Fruit fly (Drosophila melanogaster) whole organism, embryonic: ENCODE results near the gene CG33203.

Source experiments
- Asciz ChIP-seq: fragments of 200-800 bp; sonication (Bioruptor generic); optimal IDR thresholded peaks from 2 replicates; lab custom pipeline; 2017; ENCODE audit warnings: missing biosample characterization, mild to moderate bottlenecking, missing genetic modification characterization, missing genetic modification reagents
- CG10543 ChIP-seq: fragments of 200-800 bp; sonication (Bioruptor generic); optimal IDR thresholded peaks from 3 replicates; lab custom pipeline; 2017; ENCODE audit warnings: missing biosample characterization, mild to moderate bottlenecking, missing genetic modification characterization, moderate library complexity
- CG12744 ChIP-seq: fragments of 200-800 bp; sonication (Bioruptor generic); optimal IDR thresholded peaks from 2 replicates; lab custom pipeline; 2016; ENCODE audit warnings: missing biosample characterization, missing genetic modification characterization
- CG14050 ChIP-seq: fragments of 200-800 bp; sonication (Bioruptor generic); IDR thresholded peaks from 3 replicates; pipeline ENCODE4 v1.3.6; 2022; ENCODE audit warnings: missing biosample characterization, missing genetic modification characterization
- CG15479 ChIP-seq: fragments of 200-800 bp; sonication (Bioruptor generic); optimal IDR thresholded peaks from 3 replicates; lab custom pipeline; 2019; ENCODE audit warnings: missing biosample characterization, mild to moderate bottlenecking, missing genetic modification characterization, moderate library complexity
- CG31365 ChIP-seq: fragments of 200-800 bp; sonication (Bioruptor generic); optimal IDR thresholded peaks from 2 replicates; lab custom pipeline; 2018; ENCODE audit warnings: missing biosample characterization, mild to moderate bottlenecking, missing genetic modification characterization
- CG31388 ChIP-seq: fragments of 200-800 bp; sonication (Bioruptor generic); optimal IDR thresholded peaks from 2 replicates; lab custom pipeline; 2016; ENCODE audit warnings: missing biosample characterization, missing genetic modification characterization
- CG31441 ChIP-seq: fragments of 200-800 bp; sonication (Bioruptor generic); IDR thresholded peaks from 2 replicates; pipeline ENCODE4 v1.3.6; 2022; ENCODE audit warnings: missing biosample characterization, missing genetic modification characterization
- CG32772 ChIP-seq: fragments of 200-800 bp; sonication (Bioruptor generic); IDR thresholded peaks from 2 replicates; pipeline ENCODE4 v1.3.6; 2022; ENCODE audit warnings: missing biosample characterization, missing genetic modification characterization
- CG33557 ChIP-seq: fragments of 200-800 bp; sonication (Bioruptor generic); optimal IDR thresholded peaks from 2 replicates; lab custom pipeline; 2019; ENCODE audit warnings: missing biosample characterization, mild to moderate bottlenecking, missing genetic modification characterization, moderate library complexity
- CG3847 ChIP-seq: fragments of 200-800 bp; sonication (Bioruptor generic); IDR thresholded peaks from 2 replicates; pipeline ENCODE4 v1.3.6; 2022; ENCODE audit warnings: missing biosample characterization, missing genetic modification characterization
- CG6272 ChIP-seq: fragments of 200-800 bp; sonication (Bioruptor generic); IDR thresholded peaks from 2 replicates; pipeline ENCODE4 v1.3.6; 2022; ENCODE audit warnings: missing biosample characterization, missing genetic modification characterization
- CG7928 ChIP-seq: fragments of 200-800 bp; sonication (Bioruptor generic); optimal IDR thresholded peaks from 2 replicates; lab custom pipeline; 2017; ENCODE audit warnings: missing biosample characterization, mild to moderate bottlenecking, missing genetic modification characterization
- CG7963 ChIP-seq: fragments of 200-800 bp; sonication (Bioruptor generic); IDR thresholded peaks from 3 replicates; pipeline ENCODE4 v1.3.6; 2022; ENCODE audit warnings: missing biosample characterization, missing genetic modification characterization; ENCODE audit not compliant: partially characterized antibody
- CG9215 ChIP-seq: fragments of 200-800 bp; sonication (Bioruptor generic); IDR thresholded peaks from 2 replicates; pipeline ENCODE4 v1.3.6; 2022; ENCODE audit warnings: missing biosample characterization, missing genetic modification characterization
- D19A ChIP-seq: fragments of 200-800 bp; optimal IDR thresholded peaks from 3 replicates; lab custom pipeline; 2019; ENCODE audit warnings: missing biosample characterization, mild to moderate bottlenecking, missing genetic modification characterization, moderate library complexity
- Dad ChIP-seq: fragments of 200-800 bp; sonication (Bioruptor generic); optimal IDR thresholded peaks from 3 replicates; lab custom pipeline; 2016; ENCODE audit warnings: missing biosample characterization, missing genetic modification characterization
- E2f2 ChIP-seq: fragments of 200-800 bp; sonication (Bioruptor generic); IDR thresholded peaks from 2 replicates; pipeline ENCODE4 v1.3.6; 2022; ENCODE audit warnings: missing biosample characterization, missing genetic modification characterization
- HLH54F ChIP-seq: fragments of 200-800 bp; sonication (Bioruptor generic); optimal IDR thresholded peaks from 3 replicates; lab custom pipeline; 2016; ENCODE audit warnings: missing biosample characterization, missing genetic modification characterization
- HLHmδ ChIP-seq: fragments of 200-800 bp; sonication (Bioruptor generic); optimal IDR thresholded peaks from 2 replicates; lab custom pipeline; 2018; ENCODE audit warnings: missing biosample characterization, mild to moderate bottlenecking, missing genetic modification characterization, moderate library complexity
- Hey ChIP-seq: fragments of 200-800 bp; sonication (Bioruptor generic); optimal IDR thresholded peaks from 3 replicates; lab custom pipeline; 2018; ENCODE audit warnings: missing biosample characterization, mild to moderate bottlenecking, missing genetic modification characterization
- Hr51 ChIP-seq, 2 experiments: fragments of 200-800 bp; sonication (Bioruptor generic); optimal IDR thresholded peaks; 2 replicates in 1 of 2; 3 replicates in 1 of 2; lab custom pipeline; 2016 to 2018; ENCODE audit warnings: missing biosample characterization in 2 of 2, missing genetic modification characterization in 2 of 2, mild to moderate bottlenecking in 1 of 2, moderate library complexity in 1 of 2
- Hr78 ChIP-seq, 2 experiments: fragments of 200-800 bp in 1 of 2; fragments of >200 bp in 1 of 2; sonication (Bioruptor generic) in 1 of 2; optimal IDR thresholded peaks; 2 replicates each; lab custom pipeline; 2017 to 2019; ENCODE audit warnings: missing biosample characterization in 2 of 2, missing genetic modification characterization in 2 of 2, mild to moderate bottlenecking in 1 of 2, moderate library complexity in 1 of 2
- Lhr ChIP-seq: fragments of 200-800 bp; sonication (Bioruptor generic); optimal IDR thresholded peaks from 3 replicates; lab custom pipeline; 2017; ENCODE audit warnings: mild to moderate bottlenecking, missing biosample characterization, missing genetic modification reagents, missing genetic modification characterization
- Lpt ChIP-seq: fragments of >200 bp; optimal IDR thresholded peaks from 2 replicates; lab custom pipeline; 2018; ENCODE audit warnings: missing biosample characterization, missing genetic modification characterization
- Nf-YC ChIP-seq: fragments of 200-800 bp; optimal IDR thresholded peaks from 3 replicates; lab custom pipeline; 2019; ENCODE audit warnings: missing biosample characterization, mild to moderate bottlenecking, missing genetic modification characterization, moderate library complexity
- Oli ChIP-seq: fragments of 200-800 bp; sonication (Bioruptor generic); optimal IDR thresholded peaks from 2 replicates; lab custom pipeline; 2018; ENCODE audit warnings: missing biosample characterization, mild to moderate bottlenecking, missing genetic modification characterization, moderate library complexity
- Usf ChIP-seq: fragments of 200-800 bp; sonication (Bioruptor generic); optimal IDR thresholded peaks from 2 replicates; lab custom pipeline; 2017; ENCODE audit warnings: missing genotype, missing biosample characterization, missing genetic modification characterization
- Vsx1 ChIP-seq: fragments of 200-800 bp; sonication (Bioruptor generic); optimal IDR thresholded peaks from 2 replicates; lab custom pipeline; 2017; ENCODE audit warnings: missing biosample characterization, mild to moderate bottlenecking, missing genetic modification characterization, missing genetic modification reagents
- Xrp1 ChIP-seq: fragments of 200-800 bp; sonication (Bioruptor generic); IDR thresholded peaks from 2 replicates; pipeline ENCODE4 v1.3.6; 2022; ENCODE audit warnings: missing biosample characterization, missing genetic modification characterization
- az2 ChIP-seq: fragments of 200-800 bp; sonication (Bioruptor generic); optimal IDR thresholded peaks from 3 replicates; lab custom pipeline; 2016; ENCODE audit warnings: missing biosample characterization, missing genetic modification characterization
- bab2 ChIP-seq: fragments of 200-800 bp; sonication (Bioruptor generic); optimal IDR thresholded peaks from 2 replicates; lab custom pipeline; 2016; ENCODE audit warnings: missing biosample characterization, missing genetic modification characterization
- bbx ChIP-seq: fragments of 200-800 bp; sonication (Bioruptor generic); IDR thresholded peaks from 2 replicates; pipeline ENCODE4 v1.3.6; 2022; ENCODE audit warnings: missing biosample characterization, missing genetic modification characterization; ENCODE audit not compliant: partially characterized antibody
- ci ChIP-seq: fragments of 200-800 bp; sonication (Bioruptor generic); IDR thresholded peaks from 3 replicates; pipeline ENCODE4 v1.3.6; 2022; ENCODE audit warnings: missing biosample characterization, missing genetic modification characterization
- dysf ChIP-seq: fragments of 200-800 bp; sonication (Bioruptor generic); IDR thresholded peaks from 3 replicates; pipeline ENCODE4 v1.3.6; 2022; ENCODE audit warnings: missing biosample characterization, missing genetic modification characterization
- en ChIP-seq: fragments of 200-800 bp; sonication (Bioruptor generic); optimal IDR thresholded peaks from 2 replicates; lab custom pipeline; 2016; ENCODE audit warnings: missing biosample characterization, missing genetic modification characterization
- esg ChIP-seq: fragments of 200-800 bp; sonication (Bioruptor generic); conservative IDR thresholded peaks from 2 replicates; pipeline ENCODE4 v1.3.6; 2022; ENCODE audit warnings: missing biosample characterization, missing genetic modification characterization
- ftz-f1 ChIP-seq: fragments of 200-800 bp; sonication (Bioruptor generic); optimal IDR thresholded peaks from 2 replicates; lab custom pipeline; 2016; ENCODE audit warnings: missing biosample characterization, missing genetic modification characterization
- hb ChIP-seq: fragments of 200-800 bp; sonication (Bioruptor generic); IDR thresholded peaks from 3 replicates; pipeline ENCODE4 v1.3.6; 2022; ENCODE audit warnings: missing biosample characterization, missing genetic modification characterization; ENCODE audit not compliant: partially characterized antibody
- her ChIP-seq: fragments of 200-800 bp; sonication (Bioruptor generic); optimal IDR thresholded peaks from 2 replicates; lab custom pipeline; 2016; ENCODE audit warnings: missing biosample characterization, missing genetic modification characterization
- ind ChIP-seq: fragments of 200-800 bp; sonication (Bioruptor generic); optimal IDR thresholded peaks from 3 replicates; lab custom pipeline; 2016; ENCODE audit warnings: missing biosample characterization, missing genetic modification characterization
- luna ChIP-seq: fragments of 200-800 bp; sonication (Bioruptor generic); optimal IDR thresholded peaks from 2 replicates; lab custom pipeline; 2016; ENCODE audit warnings: missing biosample characterization, missing genetic modification characterization
- mam ChIP-seq: fragments of 200-800 bp; sonication (Bioruptor generic); optimal IDR thresholded peaks from 3 replicates; lab custom pipeline; 2016; ENCODE audit warnings: missing biosample characterization, missing genetic modification characterization
- nerfin-1 ChIP-seq: fragments of 200-800 bp; sonication (Bioruptor generic); optimal IDR thresholded peaks from 3 replicates; lab custom pipeline; 2019; ENCODE audit warnings: missing biosample characterization, mild to moderate bottlenecking, missing genetic modification characterization, moderate library complexity
- odd ChIP-seq: fragments of 200-800 bp; sonication (Bioruptor generic); optimal IDR thresholded peaks from 2 replicates; lab custom pipeline; 2017; ENCODE audit warnings: missing biosample characterization, mild to moderate bottlenecking, missing genetic modification characterization
- onecut ChIP-seq: fragments of 200-800 bp; sonication (Bioruptor generic); IDR thresholded peaks from 2 replicates; pipeline ENCODE4 v1.3.6; 2022; ENCODE audit warnings: missing biosample characterization, missing genetic modification characterization
- pros ChIP-seq: fragments of 200-800 bp; sonication (Bioruptor generic); optimal IDR thresholded peaks from 3 replicates; lab custom pipeline; 2019; ENCODE audit warnings: missing biosample characterization, mild to moderate bottlenecking, missing genetic modification characterization, moderate library complexity
- run ChIP-seq: fragments of 200-800 bp; sonication (Bioruptor generic); optimal IDR thresholded peaks from 3 replicates; lab custom pipeline; 2018; ENCODE audit warnings: missing biosample characterization, mild to moderate bottlenecking, missing genetic modification characterization
- sob ChIP-seq: fragments of 200-800 bp; sonication (Bioruptor generic); IDR thresholded peaks from 2 replicates; pipeline ENCODE4 v1.3.6; 2022; ENCODE audit warnings: missing biosample characterization, missing genetic modification characterization
- vnd ChIP-seq: fragments of 200-800 bp; sonication (Bioruptor generic); IDR thresholded peaks from 3 replicates; pipeline ENCODE4 v1.3.6; 2022; ENCODE audit warnings: missing biosample characterization, missing genetic modification characterization; ENCODE audit not compliant: partially characterized antibody

CG33203 gene

DNA sequence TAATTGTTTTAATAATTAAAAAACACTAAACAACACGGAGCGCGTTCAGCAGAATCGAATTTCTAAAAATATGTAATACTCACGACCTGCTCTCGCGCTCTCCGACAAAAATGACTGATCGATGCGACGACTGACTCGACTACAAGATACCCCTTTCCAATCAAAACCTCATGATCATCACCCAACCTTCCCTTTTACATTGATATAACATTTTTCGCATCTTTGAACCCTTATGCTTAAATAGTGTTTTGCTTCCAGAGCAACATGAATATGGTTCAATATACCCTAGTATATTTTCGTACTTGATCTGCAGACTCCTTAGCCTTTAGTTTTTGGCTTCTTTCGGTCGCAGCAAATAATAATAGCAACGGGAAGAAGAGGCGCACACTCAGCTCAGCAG is 24.2 kb upstream of the CG33203 start (continued):
- TF ChIP-seq Usf (GFP tag; lab: Kevin White, UChicago) (peak; percentile 30), ci (peak; percentile 88), her (GFP tag; lab: Kevin White, UChicago) (peak; percentile 73), Nf-YC (no peak), CG32772 (GFP tag; lab: Robert Waterston, UW) (peak; percentile 66), bbx (GFP tag; lab: Robert Waterston, UW) (no peak), onecut (GFP tag; lab: Robert Waterston, UW) (no peak), run (tag; lab: Kevin White, UChicago) (peak; percentile 35), CG31388 (peak; percentile 6), HLH54F (GFP tag; lab: Kevin White, UChicago) (peak; percentile 58), D19A (tag; lab: Kevin White, UChicago) (peak; percentile 65), CG3847 (peak; percentile 57), Dad (GFP tag; lab: Kevin White, UChicago) (peak; percentile 70), mam (GFP tag; lab: Kevin White, UChicago) (peak; percentile 78), CG33557 (GFP tag; lab: Kevin White, UChicago) (no peak), CG14050 (peak; percentile 62; the same call in 2 of the 3 replicates), luna (no peak), Lhr (GFP tag; lab: Kevin White, UChicago) (no peak), Hr51 (GFP tag; optimal IDR thresholded peaks at IDR 0.05; lab: Kevin White, UChicago) (peak; percentile 28 to 74), Asciz (GFP tag; lab: Kevin White, UChicago) (peak; percentile 48), Xrp1 (GFP tag; lab: Robert Waterston, UW) (peak; percentile 83), hb (peak; percentile 25; the same call in 1 of the 3 replicates), Oli (tag; lab: Kevin White, UChicago) (peak; percentile 81), ftz-f1 (peak; percentile 21), CG9215 (GFP tag; lab: Robert Waterston, UW) (peak; percentile 67), dysf (GFP tag; lab: Robert Waterston, UW) (peak; percentile 88), en (GFP tag; lab: Kevin White, UChicago) (peak; percentile 49), E2f2 (GFP tag; lab: Robert Waterston, UW) (peak; percentile 51), CG7963 (0 out of 3 replicates have a peak, but pooled peaks have one; percentile 26), bab2 (peak; percentile 77), CG10543 (no peak), ind (GFP tag; lab: Kevin White, UChicago) (peak; percentile 75), CG31365 (tag; lab: Kevin White, UChicago) (no peak), HLHmδ (GFP tag; lab: Kevin White, UChicago) (no peak), CG31441 (GFP tag; lab: Robert Waterston, UW) (peak; percentile 77), pros (no peak), CG6272 (peak; percentile 72), sob (peak; percentile 79), Lpt (GFP tag; lab: Kevin White, UChicago) (no peak), CG15479 (GFP tag; lab: Kevin White, UChicago) (no peak), odd (GFP tag; lab: Kevin White, UChicago) (peak; percentile 7), Vsx1 (GFP tag; lab: Kevin White, UChicago) (no peak), vnd (no peak), CG12744 (GFP tag; lab: Kevin White, UChicago) (peak; percentile 22), CG7928 (GFP tag; lab: Kevin White, UChicago) (no peak), az2 (GFP tag; lab: Kevin White, UChicago) (peak; percentile 78), nerfin-1 (tag; lab: Kevin White, UChicago) (no peak), esg (GFP tag; lab: Robert Waterston, UW) (peak; percentile 72; the same call in 1 of the 2 replicates), Hey (tag; lab: Kevin White, UChicago) (no peak), Hr78 (GFP tag; optimal IDR thresholded peaks at IDR 0.05; lab: Kevin White, UChicago) (peak in 1 of 2 experiments; percentile 15)
